Worm (Caenorhabditis elegans) whole organism, late embryonic: ENCODE results near the gene ZK355.3.

ENCODE experiments used
- ama-1 ChIP-seq: fragments of 150-350 bp; optimal IDR thresholded peaks from 2 replicates; lab custom pipeline; 2014
- fkh-10 ChIP-seq: fragments of 150-350 bp; optimal IDR thresholded peaks from 2 replicates; lab custom pipeline; 2014; ENCODE audit warnings: missing biosample characterization, missing genetic modification reagents, missing genetic modification characterization
- hlh-15 ChIP-seq: sonication (generic microtip); optimal IDR thresholded peaks from 2 replicates; lab custom pipeline; 2016; ENCODE audit warnings: missing genetic modification characterization, missing compliant biosample characterization
- npax-4 ChIP-seq: sonication (generic microtip); optimal IDR thresholded peaks from 2 replicates; lab custom pipeline; 2016; ENCODE audit warnings: missing genetic modification characterization, missing compliant biosample characterization

DNA sequence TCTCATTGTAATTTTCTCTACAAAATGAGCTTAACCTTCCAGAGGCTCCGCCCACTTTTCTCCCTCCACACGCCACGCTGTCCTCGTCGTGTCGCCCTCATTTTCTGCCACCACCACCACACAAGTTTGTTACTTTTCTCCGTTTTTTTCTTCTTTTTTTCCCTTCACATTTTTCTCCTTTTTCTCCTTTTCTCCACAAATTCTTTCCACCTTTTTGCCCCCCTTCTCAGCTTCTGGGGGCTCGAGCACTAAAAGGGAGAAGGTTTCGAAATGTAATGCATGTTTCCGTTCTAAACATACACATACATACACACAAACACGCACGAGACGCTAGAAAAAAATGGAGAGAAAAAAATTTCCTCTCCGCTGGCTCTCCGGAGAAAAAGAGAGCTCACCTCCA lies 49.2 kb upstream of the ZK355.3 start, which contains the start of gene nhr-88:
- TF ChIP-seq ama-1 (no peak), fkh-10 (GFP tag; lab: Kevin White, UChicago) (no peak), npax-4 (tag; lab: Kevin White, UChicago) (no peak), hlh-15 (tag; lab: Kevin White, UChicago) (no peak)
